Worm (Caenorhabditis elegans) whole organism, young adult: ENCODE results near the gene T10F2.2.

Experiments used
- F52B5.7 ChIP-seq: sonication (generic microtip); optimal IDR thresholded peaks from 2 replicates; lab custom pipeline; 2016; ENCODE audit warnings: mild to moderate bottlenecking, missing genetic modification characterization, missing compliant biosample characterization
- attf-3 ChIP-seq: fragments of 200-800 bp; sonication (Bioruptor generic); conservative IDR thresholded peaks from 2 replicates; pipeline ENCODE4 v1.3.6; 2022; ENCODE audit warnings: missing genetic modification reagents, missing genetic modification characterization, missing compliant biosample characterization

DNA sequence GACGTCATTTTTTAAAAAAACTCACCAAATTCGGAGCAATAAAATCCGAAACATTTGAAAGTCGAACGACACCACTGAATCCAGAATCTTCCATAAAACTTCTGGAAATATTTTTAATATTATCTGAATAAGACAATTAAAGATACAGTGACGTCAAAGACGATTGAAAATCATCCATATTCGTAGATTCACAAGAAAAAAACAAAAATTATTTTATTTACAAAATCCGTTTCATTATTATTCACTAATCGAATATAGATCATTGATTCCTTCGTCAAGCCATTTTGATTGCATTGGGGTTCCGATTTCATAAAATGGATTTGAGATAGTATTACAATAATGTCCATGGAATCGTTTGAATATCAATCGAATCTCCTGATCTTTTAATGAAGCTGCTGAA lies 6.4 kb downstream of the T10F2.2 start, which contains the start of gene oxy-4:
- no peak for TF ChIP-seq attf-3 (GFP tag; lab: Robert Waterston, UW)
- TF ChIP-seq F52B5.7 (tag; lab: Kevin White, UChicago), result no peak
